Worm (Caenorhabditis elegans): ENCODE results near the gene T04F8.7.

T04F8.7 gene

DNA sequence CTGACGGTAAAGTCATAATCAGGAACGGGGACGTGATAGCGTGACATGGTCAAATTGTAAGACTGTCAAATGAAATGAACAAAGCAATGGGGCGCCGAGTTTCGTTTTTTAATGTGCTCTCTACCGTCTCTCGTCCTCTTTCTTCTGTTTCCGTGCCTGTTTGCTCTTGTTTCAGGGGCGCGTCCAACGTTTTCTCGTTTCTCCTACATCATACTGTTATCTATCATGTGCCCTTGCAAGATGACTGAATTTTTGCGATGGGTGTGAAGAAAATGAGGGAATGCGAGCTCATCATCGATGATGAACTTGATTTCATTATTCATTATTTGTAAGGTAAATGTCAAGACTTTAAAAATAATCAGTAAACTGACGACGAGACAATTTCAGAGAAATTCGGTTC, at the start of gene T04F8.7:
TSS of gene T04F8.7 (minus strand) at position 130 of the 400 bp plus-strand sequence.
- TF ChIP-seq nhr-48 (tag; optimal IDR thresholded peaks at IDR 0.05) (peak; percentile 38), nhr-6 (tag; optimal IDR thresholded peaks at IDR 0.05) (no peak), hlh-11 (tag; optimal IDR thresholded peaks at IDR 0.05) (peak; percentile 85), aha-1 (tag) (peak; percentile 95), F37D6.2 (tag; optimal IDR thresholded peaks at IDR 0.05) (no peak), lin-38 (GFP tag; IDR thresholded peaks at IDR 0.05) (no peak), nhr-42 (GFP tag; IDR thresholded peaks at IDR 0.05) (no peak), nhr-41 (GFP tag; IDR thresholded peaks at IDR 0.05) (0 out of 2 replicates have a peak, but pooled peaks have one; percentile 13), daf-19 (GFP tag; conservative IDR thresholded peaks at IDR 0.05) (no peak), dve-1 (tag; optimal IDR thresholded peaks at IDR 0.05; ENCODE audit: insufficient read depth) (peak; percentile 75), nhr-28 (tag; optimal IDR thresholded peaks at IDR 0.05) (peak; percentile 66), nhr-77 (tag; optimal IDR thresholded peaks at IDR 0.05) (peak; percentile 13), pqm-1 (tag; optimal IDR thresholded peaks at IDR 0.05) (peak; percentile 50), egl-43 (GFP tag; IDR thresholded peaks at IDR 0.05) (no peak), daf-16 (GFP tag; optimal IDR thresholded peaks at IDR 0.05) (no peak), daf-16 (tag; optimal IDR thresholded peaks at IDR 0.05) (peak; percentile 87), ZK546.5 (tag; optimal IDR thresholded peaks at IDR 0.05) (no peak), F10B5.3 (tag; optimal IDR thresholded peaks at IDR 0.05) (no peak), tra-1 (GFP tag; IDR thresholded peaks at IDR 0.05) (0 out of 2 replicates have a peak, but pooled peaks have one; percentile 42), hif-1 (tag; optimal IDR thresholded peaks at IDR 0.05) (peak in 1 of 2 experiments; percentile 32), fkh-10 (GFP tag; optimal IDR thresholded peaks at IDR 0.05) (no peak), ztf-7 (tag; optimal IDR thresholded peaks at IDR 0.05) (no peak), hlh-30 (tag; optimal IDR thresholded peaks at IDR 0.05; ENCODE audit: insufficient read depth) (peak; percentile 65), mxl-3 (GFP tag; optimal IDR thresholded peaks at IDR 0.05) (peak; percentile 39), dmd-6 (GFP tag; IDR thresholded peaks at IDR 0.05) (peak; percentile 88), nhr-237 (tag; optimal IDR thresholded peaks at IDR 0.05) (no peak)

DNA sequence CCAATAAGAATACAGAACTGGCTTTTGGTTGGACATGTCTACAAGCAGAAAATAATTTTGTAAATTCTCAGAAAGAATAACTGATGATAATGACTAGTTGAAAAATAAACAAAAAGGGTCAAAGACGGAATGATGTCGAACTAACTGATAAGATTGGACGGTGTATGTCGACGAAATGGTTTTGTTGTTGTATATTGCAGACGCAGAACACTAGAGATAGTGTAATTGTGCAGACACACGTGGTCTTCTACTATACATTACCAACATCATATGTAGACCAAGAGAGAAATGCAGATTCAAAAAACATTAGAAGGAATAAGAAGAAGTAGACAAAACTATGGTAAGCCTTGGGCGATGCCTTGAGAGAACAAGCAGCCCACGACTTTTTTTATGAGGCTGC, 47.0 kb upstream of the T04F8.7 start, which contains the start of the genes gst-42 and D1053.2:
TSS of gene gst-42 (minus strand) at position 176 of the 400 bp plus-strand sequence.
TSS of gene D1053.2 (plus strand) at position 391 of the 400 bp plus-strand sequence.
- TF ChIP-seq nhr-237 (tag; optimal IDR thresholded peaks at IDR 0.05) (no peak), tag-97 (GFP tag; IDR thresholded peaks at IDR 0.05) (no peak), F10B5.3 (tag; optimal IDR thresholded peaks at IDR 0.05) (no peak), gei-8 (GFP tag; optimal IDR thresholded peaks at IDR 0.05) (no peak), Y75B8A.6 (GFP tag; IDR thresholded peaks at IDR 0.05) (no peak), nhr-48 (tag; optimal IDR thresholded peaks at IDR 0.05) (peak; percentile 66), nhr-102 (tag; optimal IDR thresholded peaks at IDR 0.05) (peak; percentile 78), dpl-1 (GFP tag; optimal IDR thresholded peaks at IDR 0.05) (no peak), mxl-3 (GFP tag; optimal IDR thresholded peaks at IDR 0.05) (peak; percentile 99), nhr-10 (tag; optimal IDR thresholded peaks at IDR 0.05) (peak; percentile 62), tra-1 (GFP tag; IDR thresholded peaks at IDR 0.05) (peak; percentile 63; the same call in 1 of the 2 replicates), T20F7.1 (GFP tag; optimal IDR thresholded peaks at IDR 0.05) (peak; percentile 26), lsy-2 (tag; optimal IDR thresholded peaks at IDR 0.05) (peak in 1 of 2 experiments; percentile 42), F49E8.2 (tag; optimal IDR thresholded peaks at IDR 0.05; ENCODE audit: borderline replicate concordance) (no peak), saeg-2 (GFP tag; IDR thresholded peaks at IDR 0.05) (no peak), lin-15B (tag; optimal IDR thresholded peaks at IDR 0.05) (no peak), lin-1 (GFP tag; IDR thresholded peaks at IDR 0.05) (peak; percentile 53; the same call in 1 of the 2 replicates), dmd-6 (GFP tag; IDR thresholded peaks at IDR 0.05) (peak; percentile 95), unc-62 (GFP tag; optimal IDR thresholded peaks at IDR 0.05 in 1 of 2) (peak in 1 of 2 experiments; percentile 40), unc-62 (tag; optimal IDR thresholded peaks at IDR 0.05) (no peak), mdl-1 (tag; optimal IDR thresholded peaks at IDR 0.05) (peak; percentile 64 to 95), daf-16 (GFP tag; optimal IDR thresholded peaks at IDR 0.05) (peak in 1 of 2 experiments; percentile 9), daf-16 (tag; optimal IDR thresholded peaks at IDR 0.05) (peak; percentile 99), nhr-11 (tag; optimal IDR thresholded peaks at IDR 0.05) (no peak), madf-5 (GFP tag; IDR thresholded peaks at IDR 0.05) (no peak), egl-43 (GFP tag; IDR thresholded peaks at IDR 0.05) (no peak), ztf-7 (tag; optimal IDR thresholded peaks at IDR 0.05) (peak; percentile 33), zip-2 (tag; optimal IDR thresholded peaks at IDR 0.05) (no peak), ama-1 (optimal IDR thresholded peaks at IDR 0.05) (no peak), snpc-1.2 (GFP tag; IDR thresholded peaks at IDR 0.05) (no peak), dmd-9 (GFP tag; IDR thresholded peaks at IDR 0.05) (no peak), ces-1 (GFP tag; optimal IDR thresholded peaks at IDR 0.05) (no peak), mep-1 (tag; optimal IDR thresholded peaks at IDR 0.05) (peak; percentile 54), php-3 (GFP tag; IDR thresholded peaks at IDR 0.05) (peak; percentile 77)
